Worm (Caenorhabditis elegans): ENCODE results near the gene B0336.12.

B0336.12 gene

DNA sequence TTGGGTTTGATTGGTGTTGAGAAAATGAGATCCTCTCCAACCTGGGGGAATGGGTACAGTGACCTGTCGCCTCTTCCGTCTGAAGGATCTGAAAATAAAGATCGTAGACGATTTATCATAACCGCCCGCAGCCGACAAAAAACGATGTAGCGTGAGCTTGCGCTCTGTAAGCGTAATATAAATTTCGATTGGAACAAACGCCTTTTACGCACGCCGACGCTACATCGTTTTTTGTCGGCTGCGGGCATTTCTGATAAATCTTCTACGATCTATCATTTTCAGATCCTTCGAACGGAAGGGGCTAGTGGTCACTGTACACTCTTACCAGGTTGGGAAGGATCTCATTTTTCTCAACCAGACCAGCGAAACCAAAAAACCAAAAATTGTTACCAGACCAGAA, 38.4 kb upstream of the B0336.12 start:
- TF ChIP-seq F16B12.6 (tag; optimal IDR thresholded peaks at IDR 0.05) (no peak), irx-1 (tag; optimal IDR thresholded peaks at IDR 0.05) (no peak), nhr-11 (tag; optimal IDR thresholded peaks at IDR 0.05) (no peak), snu-23 (GFP tag; optimal IDR thresholded peaks at IDR 0.05) (no peak), ceh-63 (GFP tag; optimal IDR thresholded peaks at IDR 0.05) (no peak), fos-1 (tag; optimal IDR thresholded peaks at IDR 0.05) (no peak), hlh-4 (tag; optimal IDR thresholded peaks at IDR 0.05) (no peak), lin-39 (tag; optimal IDR thresholded peaks at IDR 0.05) (no peak), egl-13 (tag; optimal IDR thresholded peaks at IDR 0.05) (no peak), nhr-90 (tag; optimal IDR thresholded peaks at IDR 0.05; ENCODE audit: poor library complexity) (no peak)

DNA sequence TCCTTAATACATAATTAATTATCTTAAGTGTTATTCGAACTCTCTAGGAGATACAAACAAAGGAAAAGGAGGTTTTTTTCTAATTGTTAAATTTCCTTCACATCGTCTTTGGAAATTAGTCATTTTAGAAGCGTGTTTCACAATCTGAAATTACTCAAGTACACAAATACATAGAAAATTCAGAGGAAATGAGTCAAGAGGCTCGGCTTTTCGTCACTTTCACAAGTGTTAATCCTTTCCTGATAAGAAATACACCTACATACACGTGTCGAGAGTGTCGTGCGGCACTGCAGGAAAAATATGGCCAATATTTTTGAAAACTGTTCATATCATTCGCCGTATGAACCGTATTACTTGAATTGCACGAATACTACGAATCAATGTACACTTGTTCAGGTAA, 37.2 kb upstream of the B0336.12 start, which contains the start of gene B0244.4:
B0244.4 (plus strand) TSS at position 301 of the 400 bp plus-strand sequence.
- TF ChIP-seq zip-4 (GFP tag; optimal IDR thresholded peaks at IDR 0.05) = no peak
- TF ChIP-seq efl-3 (GFP tag; optimal IDR thresholded peaks at IDR 0.05) = no peak
- no peak for TF ChIP-seq egl-27 (tag; optimal IDR thresholded peaks at IDR 0.05)
- no peak for TF ChIP-seq nhr-11 (tag; optimal IDR thresholded peaks at IDR 0.05)
- no peak for TF ChIP-seq mef-2 (tag; optimal IDR thresholded peaks at IDR 0.05)
- TF ChIP-seq xbp-1 (tag; optimal IDR thresholded peaks at IDR 0.05) = no peak
- TF ChIP-seq nhr-237 (tag; optimal IDR thresholded peaks at IDR 0.05) = no peak

ce11 chrIII:5744579-5744978, 34.6 kb upstream of the B0336.12 start, which contains the start of gene B0244.5:
TSS of gene B0244.5 (plus strand) at chrIII:5744879.
- TF ChIP-seq lsy-2 (tag; optimal IDR thresholded peaks at IDR 0.05) (no peak), efl-3 (GFP tag; optimal IDR thresholded peaks at IDR 0.05) (no peak), ceh-90 (tag; optimal IDR thresholded peaks at IDR 0.05) (no peak)

ce11 chrIII:5743084-5743483, 33.1 kb upstream of the B0336.12 start, which contains the start of gene B0244.15:
TSS of gene B0244.15 (plus strand) at chrIII:5743384.
- TF ChIP-seq fkh-10 (GFP tag; optimal IDR thresholded peaks at IDR 0.05) = no peak
- TF ChIP-seq C34B4.2 (tag; optimal IDR thresholded peaks at IDR 0.05) = no peak
- no peak for TF ChIP-seq fos-1 (tag; optimal IDR thresholded peaks at IDR 0.05)
- TF ChIP-seq dsc-1 (tag; optimal IDR thresholded peaks at IDR 0.05) = no peak
- no peak for TF ChIP-seq hpl-2 (GFP tag; optimal IDR thresholded peaks at IDR 0.05)
- no peak for TF ChIP-seq efl-3 (GFP tag; optimal IDR thresholded peaks at IDR 0.05)
- no peak for TF ChIP-seq skn-1 (tag; optimal IDR thresholded peaks at IDR 0.05)
- no peak for TF ChIP-seq unc-62 (GFP tag; optimal IDR thresholded peaks at IDR 0.05)
- TF ChIP-seq tbx-2 (tag; optimal IDR thresholded peaks at IDR 0.05) = no peak
- no peak for TF ChIP-seq hlh-4 (tag; optimal IDR thresholded peaks at IDR 0.05)
- no peak for TF ChIP-seq F16B12.6 (tag; optimal IDR thresholded peaks at IDR 0.05)
- no peak for TF ChIP-seq C04F5.9 (tag; optimal IDR thresholded peaks at IDR 0.05)
- TF ChIP-seq ceh-8 (GFP tag; optimal IDR thresholded peaks at IDR 0.05) = no peak
- no peak for TF ChIP-seq nhr-71 (tag; optimal IDR thresholded peaks at IDR 0.05)
- TF ChIP-seq vab-15 (tag; optimal IDR thresholded peaks at IDR 0.05) = no peak
- TF ChIP-seq lin-13 (GFP tag; optimal IDR thresholded peaks at IDR 0.05) = no peak
- TF ChIP-seq ama-1 (optimal IDR thresholded peaks at IDR 0.05) = no peak
- TF ChIP-seq lin-35 (GFP tag; optimal IDR thresholded peaks at IDR 0.05) = no peak
- no peak for TF ChIP-seq ztf-11 (tag; optimal IDR thresholded peaks at IDR 0.05)

DNA sequence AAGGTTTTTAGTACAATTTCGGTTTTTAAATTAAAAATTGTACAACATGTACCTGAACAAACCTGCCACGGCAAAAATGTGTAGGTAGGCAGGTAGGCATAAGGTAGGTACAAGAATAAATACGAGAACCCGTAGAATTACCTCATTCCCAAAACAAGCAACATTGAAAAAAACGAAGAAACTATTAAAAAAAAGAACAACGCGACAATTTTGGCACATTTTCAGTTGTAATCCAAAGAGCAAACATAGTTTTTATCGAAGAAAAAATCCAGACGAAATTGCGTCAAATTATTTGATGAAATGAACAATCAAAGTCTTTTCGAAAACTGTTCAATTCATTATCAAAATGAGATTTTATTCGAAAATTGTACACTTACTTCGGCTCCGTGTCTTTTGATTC, 30.7 kb upstream of the B0336.12 start, which contains the start of gene B0244.16:
B0244.16 (plus strand) TSS at position 301 of the 400 bp plus-strand sequence.
- no peak for TF ChIP-seq mdl-1 (tag; optimal IDR thresholded peaks at IDR 0.05)
- TF ChIP-seq efl-1 (optimal IDR thresholded peaks at IDR 0.05) = no peak
- TF ChIP-seq efl-1 (GFP tag; optimal IDR thresholded peaks at IDR 0.05 in 1 of 2) = peak in 1 of 2 experiments; percentile 15

Data from whole organism, L1 larva.